Worm (Caenorhabditis elegans): ENCODE data around the gene amt-1.
A peak's percentile ranks its signal among the peaks of the same experiment; 100 is the strongest.

The amt-1 gene

DNA sequence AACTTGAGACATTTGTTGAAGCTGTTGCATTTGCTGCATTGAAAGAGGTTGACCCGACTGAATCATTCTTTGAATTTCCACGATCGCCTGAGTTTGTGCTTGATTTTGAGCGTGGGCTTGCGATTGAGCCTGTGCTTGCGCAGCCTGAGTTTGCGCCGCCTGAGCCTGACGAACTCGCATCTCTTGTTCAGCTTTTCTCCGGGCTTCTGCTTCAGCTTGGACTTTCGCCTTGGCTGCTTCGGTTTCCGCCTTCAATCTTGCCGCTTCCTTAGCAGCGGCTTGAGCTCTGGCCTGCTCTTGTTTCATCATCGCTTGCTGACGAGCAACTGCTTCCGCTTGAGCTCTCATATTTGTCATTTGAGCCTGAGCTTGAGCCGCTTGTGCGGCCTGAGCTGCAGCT, 26.2 kb downstream of the amt-1 start:
- TF ChIP-seq efl-1 (optimal IDR thresholded peaks at IDR 0.05) (no peak), efl-1 (GFP tag; optimal IDR thresholded peaks at IDR 0.05 in 1 of 2) (peak in 1 of 2 experiments; percentile 54), nhr-20 (tag; optimal IDR thresholded peaks at IDR 0.05) (no peak), nhr-237 (tag; optimal IDR thresholded peaks at IDR 0.05) (no peak)

DNA sequence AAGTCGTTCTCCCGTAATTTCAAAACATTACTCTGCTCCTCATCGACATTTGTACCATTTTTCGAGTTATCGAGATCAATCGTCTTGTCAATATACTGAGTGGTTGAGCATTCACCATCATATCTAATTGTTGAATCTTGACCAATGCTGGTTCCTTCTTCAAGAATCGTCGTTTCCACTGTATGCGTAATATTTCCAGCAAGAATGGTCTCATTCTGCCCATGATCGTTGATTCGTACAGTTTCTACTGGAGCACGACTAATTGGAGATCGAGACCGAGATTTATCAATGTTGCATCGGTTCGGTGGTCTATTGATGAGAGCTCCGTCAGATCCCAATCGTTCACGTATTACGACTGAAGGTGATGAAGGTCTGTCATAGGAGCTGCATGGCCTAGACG, 28.3 kb downstream of the amt-1 start:
- TF ChIP-seq efl-1 (optimal IDR thresholded peaks at IDR 0.05) (no peak), efl-1 (GFP tag; optimal IDR thresholded peaks at IDR 0.05 in 1 of 2) (peak in 1 of 2 experiments; percentile 72), aly-2 (tag; optimal IDR thresholded peaks at IDR 0.05) (no peak), nhr-47 (tag; optimal IDR thresholded peaks at IDR 0.05) (no peak)

DNA sequence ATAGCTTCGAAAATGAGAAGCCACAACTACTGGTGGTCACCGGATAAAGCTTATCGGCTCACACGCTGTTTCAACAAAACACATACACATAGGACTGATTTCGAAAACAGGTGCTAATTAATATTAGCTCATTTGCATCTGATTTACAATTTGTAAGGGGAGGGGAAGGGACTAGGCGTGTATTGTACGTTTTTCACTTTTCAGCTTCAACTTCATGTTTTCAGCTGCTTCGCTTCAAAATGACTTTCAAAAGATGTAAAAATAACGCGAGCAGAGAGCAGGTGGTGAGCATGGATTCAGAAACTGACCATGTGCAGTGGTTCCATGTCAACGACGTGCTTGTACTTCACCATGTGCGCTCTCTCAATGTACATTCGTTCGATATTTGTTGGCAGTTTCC, 29.8 kb downstream of the amt-1 start:
- TF ChIP-seq nhr-71 (tag; optimal IDR thresholded peaks at IDR 0.05) (no peak), mdl-1 (tag; optimal IDR thresholded peaks at IDR 0.05) (no peak), mef-2 (tag; optimal IDR thresholded peaks at IDR 0.05) (no peak), lin-15B (tag; optimal IDR thresholded peaks at IDR 0.05) (no peak), jun-1 (tag; optimal IDR thresholded peaks at IDR 0.05) (no peak), efl-1 (optimal IDR thresholded peaks at IDR 0.05) (no peak), efl-1 (GFP tag; optimal IDR thresholded peaks at IDR 0.05 in 1 of 2) (no peak), tlp-1 (tag; optimal IDR thresholded peaks at IDR 0.05) (no peak), unc-86 (tag; optimal IDR thresholded peaks at IDR 0.05) (no peak), ceh-88 (GFP tag; IDR thresholded peaks at IDR 0.05) (no peak), C04F5.9 (tag; optimal IDR thresholded peaks at IDR 0.05) (no peak), zag-1 (tag; optimal IDR thresholded peaks at IDR 0.05) (no peak), isw-1 (GFP tag; IDR thresholded peaks at IDR 0.05) (no peak), ztf-4 (tag; optimal IDR thresholded peaks at IDR 0.05) (no peak), hpl-2 (GFP tag; optimal IDR thresholded peaks at IDR 0.05) (no peak), F16B12.6 (tag; optimal IDR thresholded peaks at IDR 0.05) (no peak), nhr-20 (tag; optimal IDR thresholded peaks at IDR 0.05) (no peak), ztf-11 (tag; optimal IDR thresholded peaks at IDR 0.05) (no peak), egl-27 (tag; optimal IDR thresholded peaks at IDR 0.05) (no peak), unc-62 (GFP tag; optimal IDR thresholded peaks at IDR 0.05) (no peak)

DNA sequence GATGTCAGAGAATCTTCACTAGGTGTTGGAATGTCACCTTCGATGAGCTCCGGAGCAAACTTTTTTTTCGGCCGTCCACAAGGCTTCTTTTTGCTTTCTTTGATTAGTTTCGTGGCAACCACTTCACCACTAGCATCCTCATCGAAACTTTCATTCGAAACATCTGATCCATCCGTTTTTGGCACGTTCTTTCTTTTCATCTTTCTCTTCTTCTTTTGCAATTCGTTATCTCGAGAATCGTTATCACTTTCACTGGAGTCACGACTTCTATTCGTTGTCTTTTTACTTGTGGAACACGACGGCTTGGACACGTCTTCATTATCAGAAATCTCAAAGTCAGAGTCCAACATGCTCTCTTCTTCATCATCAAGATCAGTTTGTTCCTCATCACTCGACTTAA, 32.9 kb downstream of the amt-1 start:
- no peak for TF ChIP-seq hlh-17 (GFP tag; optimal IDR thresholded peaks at IDR 0.05; ENCODE audit: borderline replicate concordance)
- peak; percentile 78 for TF ChIP-seq blmp-1 (tag; optimal IDR thresholded peaks at IDR 0.05)

DNA sequence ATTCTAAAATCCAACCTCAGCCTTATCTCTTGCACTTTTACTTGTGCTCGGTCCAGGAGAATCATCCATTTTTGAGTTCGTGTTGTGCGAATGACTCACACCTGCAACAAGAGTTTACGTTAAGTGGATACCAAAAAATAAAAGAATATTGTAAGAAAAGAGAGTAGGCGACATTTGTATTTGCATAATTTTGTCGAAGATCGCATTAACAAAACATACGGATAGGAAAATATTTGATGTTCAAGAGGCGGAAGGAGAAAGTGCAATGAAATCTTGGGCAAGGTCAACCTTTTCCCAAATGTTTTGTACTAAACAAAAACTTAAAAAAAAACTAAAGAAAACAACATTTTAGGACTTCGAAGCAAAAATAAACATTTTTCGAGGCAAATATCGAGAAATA, 34.6 kb downstream of the amt-1 start, which contains the start of gene spat-3:
Gene spat-3, minus strand, starts transcription at position 101 of the 400 bp plus-strand sequence.
- TF ChIP-seq lin-14 (GFP tag; optimal IDR thresholded peaks at IDR 0.05), result no peak
- TF ChIP-seq blmp-1 (tag; optimal IDR thresholded peaks at IDR 0.05), result peak; percentile 7

DNA sequence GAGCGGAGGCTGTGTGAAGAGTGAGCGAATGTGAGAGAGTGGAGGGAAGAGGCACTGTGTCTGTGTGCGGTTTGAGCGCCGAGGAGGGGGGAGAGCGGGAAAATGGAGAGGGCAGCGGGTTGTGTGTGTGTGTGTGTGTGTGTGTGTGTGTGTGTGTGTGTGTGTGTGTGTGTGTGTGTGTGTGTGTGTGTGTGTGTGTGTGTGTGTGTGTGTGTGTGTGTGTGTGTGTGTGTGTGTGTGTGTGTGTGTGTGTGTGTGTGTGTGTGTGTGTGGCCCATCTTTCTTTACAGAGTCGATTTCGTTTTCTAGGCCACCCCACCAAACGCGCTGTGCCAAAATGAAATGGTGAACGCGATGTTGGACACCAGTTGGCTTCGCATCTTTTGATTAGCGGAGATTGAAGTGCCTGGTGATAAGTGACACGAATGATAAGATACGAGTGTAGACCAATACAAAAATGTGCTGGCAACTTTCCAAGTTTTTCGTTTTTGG, 35.2 kb downstream of the amt-1 start:
- TF ChIP-seq nhr-71 (tag; optimal IDR thresholded peaks at IDR 0.05) (peak; percentile 73), nhr-20 (tag; optimal IDR thresholded peaks at IDR 0.05) (peak; percentile 36), lin-14 (GFP tag; optimal IDR thresholded peaks at IDR 0.05) (peak; percentile 98), elt-3 (tag; optimal IDR thresholded peaks at IDR 0.05) (peak in 5 of 6 experiments; percentile 13 to 76 (median 54)), ztf-11 (tag; optimal IDR thresholded peaks at IDR 0.05) (peak in 1 of 2 experiments; percentile 75), irx-1 (tag; optimal IDR thresholded peaks at IDR 0.05) (peak; percentile 78), ceh-88 (GFP tag; IDR thresholded peaks at IDR 0.05) (peak; percentile 89), ceh-8 (GFP tag; optimal IDR thresholded peaks at IDR 0.05) (peak; percentile 93), ceh-82 (tag; optimal IDR thresholded peaks at IDR 0.05) (peak in 2 of 3 experiments; percentile 1 to 64), tbx-2 (tag; optimal IDR thresholded peaks at IDR 0.05) (peak; percentile 26), swsn-7 (tag; optimal IDR thresholded peaks at IDR 0.05) (peak; percentile 82), pax-3 (tag; optimal IDR thresholded peaks at IDR 0.05) (peak; percentile 93), grh-1 (GFP tag; IDR thresholded peaks at IDR 0.05) (peak; percentile 88), sup-37 (GFP tag; optimal IDR thresholded peaks at IDR 0.05) (peak; percentile 92), dsc-1 (tag; optimal IDR thresholded peaks at IDR 0.05) (peak; percentile 45), xbp-1 (tag; optimal IDR thresholded peaks at IDR 0.05) (peak; percentile 74), dpl-1 (GFP tag; optimal IDR thresholded peaks at IDR 0.05) (peak in 1 of 3 experiments; percentile 16), nhr-19 (GFP tag; conservative IDR thresholded peaks at IDR 0.05) (peak; percentile 94), elt-2 (tag; optimal IDR thresholded peaks at IDR 0.05) (peak; percentile 95), ceh-63 (GFP tag; optimal IDR thresholded peaks at IDR 0.05) (peak; percentile 80), zip-4 (GFP tag; optimal IDR thresholded peaks at IDR 0.05) (peak; percentile 82)

All from whole organism, L1 larva.